Worm (Caenorhabditis elegans) whole organism, L1 larva: ENCODE measurements around the gene str-248.
A peak's percentile ranks its signal among the peaks of the same experiment; 100 is the strongest.
"Not testable (repeated sequence)": the region's sequence is repeated elsewhere in the genome, so short reads cannot be mapped to it uniquely, and the experiment has no call there.

ENCODE experiments used
- ceh-8 ChIP-seq: fragments of 200-800 bp; sonication (Bioruptor generic); optimal IDR thresholded peaks from 2 replicates; lab custom pipeline; 2018; ENCODE audit warnings: mild to moderate bottlenecking, missing genetic modification characterization, moderate library complexity, missing compliant biosample characterization
- ceh-82 ChIP-seq, 3 experiments: fragments of 150-350 bp in 1 of 3; sonication (generic microtip) in 2 of 3; optimal IDR thresholded peaks; 2 replicates each; lab custom pipeline; 2014 to 2017; ENCODE audit warnings: missing biosample characterization in 3 of 3, missing genetic modification characterization in 3 of 3
- ceh-88 ChIP-seq: fragments of 200-800 bp; sonication (Bioruptor generic); IDR thresholded peaks from 2 replicates; pipeline ENCODE4 v1.3.6; 2022; ENCODE audit warnings: missing genetic modification characterization, missing compliant biosample characterization
- ces-1 ChIP-seq: fragments of 150-350 bp; optimal IDR thresholded peaks from 2 replicates; lab custom pipeline; 2014; ENCODE audit warnings: missing biosample characterization, missing genetic modification reagents, missing genetic modification characterization
- dpl-1 ChIP-seq, 3 experiments: fragments of 150-350 bp in 2 of 3; sonication (generic microtip) in 1 of 3; optimal IDR thresholded peaks; 2 replicates each; lab custom pipeline; 2014 to 2017; ENCODE audit warnings: missing biosample characterization in 3 of 3, missing genetic modification characterization in 3 of 3, missing genetic modification reagents in 3 of 3
- efl-1 ChIP-seq, 4 experiments: fragments of 150-350 bp; optimal IDR thresholded peaks in 3 of 4; peaks in 1 of 4; 1 replicate in 1 of 4; 2 replicates in 3 of 4; lab custom pipeline; 2014; ENCODE audit warnings: missing biosample characterization in 2 of 4, missing genetic modification characterization in 2 of 4, missing genetic modification reagents in 2 of 4
- efl-3 ChIP-seq: fragments of 200-800 bp; sonication (Bioruptor generic); optimal IDR thresholded peaks from 2 replicates; lab custom pipeline; 2018; ENCODE audit warnings: mild to moderate bottlenecking, missing genetic modification characterization, missing compliant biosample characterization
- elt-2 ChIP-seq: sonication (generic microtip); optimal IDR thresholded peaks from 2 replicates; lab custom pipeline; 2016; ENCODE audit warnings: missing genetic modification characterization, mild to moderate bottlenecking, inconsistent platforms, missing compliant biosample characterization, missing genetic modification reagents
- ets-5 ChIP-seq: fragments of 200-800 bp; sonication (Bioruptor generic); IDR thresholded peaks from 2 replicates; pipeline ENCODE4 v1.3.6; 2022; ENCODE audit warnings: missing genetic modification characterization, missing compliant biosample characterization
- fkh-10 ChIP-seq: sonication (generic microtip); optimal IDR thresholded peaks from 2 replicates; lab custom pipeline; 2017; ENCODE audit warnings: missing biosample characterization, missing genetic modification reagents, missing genetic modification characterization
- fkh-8 ChIP-seq: sonication (generic microtip); optimal IDR thresholded peaks from 2 replicates; lab custom pipeline; 2016; ENCODE audit warnings: mild to moderate bottlenecking, missing genetic modification characterization, missing compliant biosample characterization
- isw-1 ChIP-seq: fragments of 200-800 bp; sonication (Bioruptor generic); IDR thresholded peaks from 2 replicates; pipeline ENCODE4 v1.3.6; 2022; ENCODE audit warnings: missing genetic modification characterization, missing compliant biosample characterization
- jun-1 ChIP-seq: fragments of 150-350 bp; optimal IDR thresholded peaks from 2 replicates; lab custom pipeline; 2014; ENCODE audit warnings: missing biosample characterization, missing genetic modification reagents, missing genetic modification characterization
- lin-14 ChIP-seq: fragments of 200-800 bp; sonication (Bioruptor generic); optimal IDR thresholded peaks from 2 replicates; lab custom pipeline; 2018; ENCODE audit warnings: mild to moderate bottlenecking, missing genetic modification characterization, moderate library complexity, missing compliant biosample characterization
- lin-35 ChIP-seq, 2 experiments: fragments of 150-350 bp; optimal IDR thresholded peaks; 2 replicates each; lab custom pipeline; 2014; ENCODE audit warnings: missing biosample characterization in 2 of 2, missing genetic modification characterization in 2 of 2, missing genetic modification reagents in 2 of 2
- lir-3 ChIP-seq: sonication (generic microtip); optimal IDR thresholded peaks from 2 replicates; lab custom pipeline; 2016; ENCODE audit warnings: mild to moderate bottlenecking, missing genetic modification characterization, moderate library complexity, missing compliant biosample characterization; ENCODE audit not compliant: poor library complexity
- mdl-1 ChIP-seq, 2 experiments: fragments of 150-350 bp; optimal IDR thresholded peaks; 2 replicates each; lab custom pipeline; 2014 to 2017; ENCODE audit warnings: missing biosample characterization in 2 of 2, missing genetic modification characterization in 2 of 2, inconsistent platforms in 1 of 2
- mef-2 ChIP-seq: fragments of 150-350 bp; optimal IDR thresholded peaks from 2 replicates; lab custom pipeline; 2014; ENCODE audit warnings: missing biosample characterization, missing genetic modification characterization
- mep-1 ChIP-seq: fragments of 150-350 bp; optimal IDR thresholded peaks from 2 replicates; lab custom pipeline; 2014; ENCODE audit warnings: missing biosample characterization, missing genetic modification characterization
- nhr-11 ChIP-seq: fragments of 150-350 bp; optimal IDR thresholded peaks from 2 replicates; lab custom pipeline; 2014; ENCODE audit warnings: missing biosample characterization, missing genetic modification characterization
- nhr-19 ChIP-seq: fragments of 200-800 bp; sonication (Bioruptor generic); conservative IDR thresholded peaks from 2 replicates; pipeline ENCODE4 v1.3.6; 2022; ENCODE audit warnings: missing genetic modification characterization, missing compliant biosample characterization
- nhr-20 ChIP-seq: sonication (generic microtip); optimal IDR thresholded peaks from 2 replicates; lab custom pipeline; 2016; ENCODE audit warnings: mild to moderate bottlenecking, missing genetic modification characterization, missing compliant biosample characterization
- nhr-47 ChIP-seq: sonication (generic microtip); optimal IDR thresholded peaks from 2 replicates; lab custom pipeline; 2016; ENCODE audit warnings: mild to moderate bottlenecking, missing genetic modification characterization, moderate library complexity, missing compliant biosample characterization
- nhr-71 ChIP-seq: sonication (generic microtip); optimal IDR thresholded peaks from 2 replicates; lab custom pipeline; 2016; ENCODE audit warnings: mild to moderate bottlenecking, missing genetic modification characterization, moderate library complexity, missing compliant biosample characterization
- nhr-85 ChIP-seq: sonication (generic microtip); peaks from one replicate; lab custom pipeline; 2016; ENCODE audit warnings: missing genetic modification characterization, inconsistent platforms, missing compliant biosample characterization
- nhr-90 ChIP-seq: sonication (generic microtip); optimal IDR thresholded peaks from 2 replicates; lab custom pipeline; 2016; ENCODE audit warnings: mild to moderate bottlenecking, missing genetic modification characterization, missing compliant biosample characterization; ENCODE audit not compliant: poor library complexity
- sox-4 ChIP-seq: sonication (generic microtip); optimal IDR thresholded peaks from 2 replicates; lab custom pipeline; 2016; ENCODE audit warnings: missing genetic modification characterization, missing compliant biosample characterization
- sptf-1 ChIP-seq: fragments of 150-350 bp; optimal IDR thresholded peaks from 2 replicates; lab custom pipeline; 2014; ENCODE audit warnings: missing biosample characterization, missing genetic modification characterization
- sup-37 ChIP-seq: fragments of 200-800 bp; sonication (Bioruptor generic); optimal IDR thresholded peaks from 2 replicates; lab custom pipeline; 2018; ENCODE audit warnings: mild to moderate bottlenecking, missing genetic modification characterization, missing compliant biosample characterization
- swsn-7 ChIP-seq: sonication (generic microtip); optimal IDR thresholded peaks from 2 replicates; lab custom pipeline; 2016; ENCODE audit warnings: missing genetic modification characterization, missing compliant biosample characterization
- unc-130 ChIP-seq: fragments of 150-350 bp; optimal IDR thresholded peaks from 2 replicates; lab custom pipeline; 2017; ENCODE audit warnings: missing biosample characterization, missing genetic modification characterization, inconsistent platforms
- zag-1 ChIP-seq: fragments of 150-350 bp; optimal IDR thresholded peaks from 2 replicates; lab custom pipeline; 2014; ENCODE audit warnings: missing biosample characterization, missing genetic modification characterization
- zip-4 ChIP-seq: fragments of 200-800 bp; sonication (Bioruptor generic); optimal IDR thresholded peaks from 2 replicates; lab custom pipeline; 2018; ENCODE audit warnings: mild to moderate bottlenecking, missing genetic modification characterization, moderate library complexity, missing compliant biosample characterization
- ztf-11 ChIP-seq, 2 experiments: sonication (generic microtip); optimal IDR thresholded peaks; 2 replicates each; lab custom pipeline; 2016 to 2017; ENCODE audit warnings: missing genetic modification characterization in 2 of 2, missing biosample characterization in 1 of 2, missing compliant biosample characterization in 1 of 2

str-248 gene

ce11 chrV:15610350-15610940 lies 19.0 kb downstream of the str-248 start, which contains the start of the genes fbxa-153 and str-12:
Gene fbxa-153, minus strand, starts transcription at chrV:15610384.
Gene str-12, plus strand, starts transcription at chrV:15610890.
- TF ChIP-seq nhr-85 (tag; lab: Kevin White, UChicago) (no peak), isw-1 (GFP tag; lab: Robert Waterston, UW) (peak; percentile 28), dpl-1 (GFP tag; optimal IDR thresholded peaks at IDR 0.05; lab: Kevin White, UChicago) (peak in 1 of 3 experiments; percentile 21), fkh-10 (GFP tag; lab: Kevin White, UChicago) (no peak), ceh-82 (tag; optimal IDR thresholded peaks at IDR 0.05; lab: Kevin White, UChicago) (peak in 1 of 3 experiments; percentile 28), lin-35 (GFP tag; optimal IDR thresholded peaks at IDR 0.05; lab: Kevin White, UChicago) (peak in 1 of 2 experiments; percentile 11), swsn-7 (tag; lab: Kevin White, UChicago) (peak; percentile 8), ceh-88 (GFP tag; lab: Robert Waterston, UW) (no peak), fkh-8 (peak; percentile 36), nhr-11 (tag; lab: Kevin White, UChicago) (no peak), ets-5 (no peak), nhr-20 (tag; lab: Kevin White, UChicago) (no peak), nhr-71 (tag; lab: Kevin White, UChicago) (no peak), unc-130 (tag; lab: Kevin White, UChicago) (no peak), sup-37 (GFP tag; lab: Kevin White, UChicago) (no peak), mef-2 (no peak), zag-1 (no peak), nhr-19 (GFP tag; lab: Robert Waterston, UW) (no peak), efl-1 (optimal IDR thresholded peaks at IDR 0.05; lab: Kevin White, UChicago) (peak in 1 of 2 experiments; percentile 1), efl-1 (GFP tag; optimal IDR thresholded peaks at IDR 0.05 in 1 of 2; lab: Kevin White, UChicago) (peak in 1 of 2 experiments; percentile 32), lin-14 (GFP tag; lab: Kevin White, UChicago) (no peak), efl-3 (GFP tag; lab: Kevin White, UChicago) (no peak), mep-1 (tag; lab: Kevin White, UChicago) (peak; percentile 35), jun-1 (tag; lab: Kevin White, UChicago) (no peak)
- TF ChIP-seq, all 84 proteins: peak for 8

- TF ChIP-seq sox-4 (tag; lab: Kevin White, UChicago) (no peak), elt-2 (tag; lab: Kevin White, UChicago) (no peak), nhr-47 (no peak), ces-1 (GFP tag; lab: Kevin White, UChicago) (no peak), ceh-8 (no peak), ceh-88 (GFP tag; lab: Robert Waterston, UW) (no peak)
- TF ChIP-seq, all 84 proteins: peak for 0
Observed at ce11 chrV:15605045-15605444, 24.4 kb downstream of the str-248 start, which contains the start of gene fbxa-154. Gene fbxa-154, minus strand, starts transcription at chrV:15605145.

DNA sequence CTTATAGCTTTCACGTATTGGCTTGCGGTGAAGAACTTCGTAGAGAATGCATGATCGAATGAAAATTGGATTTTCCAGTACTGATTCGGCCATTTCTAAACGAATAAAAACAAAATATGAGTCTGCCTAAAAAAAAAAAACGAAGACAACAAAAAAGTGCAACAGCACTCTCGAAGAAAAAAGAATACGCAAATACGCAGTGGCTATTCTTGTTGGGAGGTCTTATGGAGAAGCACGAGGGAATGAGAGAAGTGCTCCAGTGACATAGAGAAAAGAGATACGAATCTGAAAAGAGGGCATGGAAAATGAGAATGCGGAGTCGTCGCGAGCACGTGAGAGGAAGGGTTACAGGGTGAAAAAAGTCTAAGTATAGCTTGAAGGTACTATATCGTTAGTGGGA lies 27.2 kb downstream of the str-248 start, which contains the start of gene fbxa-152:
TSS of gene fbxa-152 (minus strand) at position 101 of the 400 bp plus-strand sequence.
- TF ChIP-seq lin-14 (GFP tag; lab: Kevin White, UChicago): peak; percentile 22
- no peak for TF ChIP-seq sptf-1 (tag; lab: Kevin White, UChicago)
- TF ChIP-seq nhr-90: no peak
- no peak for TF ChIP-seq ztf-11 (tag; optimal IDR thresholded peaks at IDR 0.05; lab: Kevin White, UChicago)

DNA sequence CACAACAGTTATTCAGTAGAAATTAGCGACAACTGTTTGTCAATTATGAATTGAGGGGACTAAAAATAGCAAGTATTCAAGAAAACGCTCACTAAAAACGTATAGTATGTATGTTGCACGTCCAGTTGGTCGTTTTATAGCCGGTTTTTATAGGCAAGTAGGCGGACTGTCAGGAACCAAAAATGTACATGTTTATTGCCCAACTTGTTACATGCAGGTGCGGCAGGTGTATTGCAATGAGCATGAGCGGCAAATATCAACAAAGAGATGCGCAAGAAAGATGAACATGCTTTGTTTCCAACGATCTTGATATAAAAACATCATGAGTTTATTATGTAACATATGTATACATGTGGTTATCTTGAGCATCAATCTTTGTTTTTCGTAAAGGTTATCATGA lies 29.7 kb downstream of the str-248 start, which contains the start of gene B0391.14:
TSS of gene B0391.14 (minus strand) at position 101 of the 400 bp plus-strand sequence.
- not testable (repeated sequence) for TF ChIP-seq mdl-1 (tag; optimal IDR thresholded peaks at IDR 0.05; lab: Kevin White, UChicago); lir-3 (tag; lab: Kevin White, UChicago); zip-4 (GFP tag; lab: Kevin White, UChicago)
